Worm (Caenorhabditis elegans) whole organism, L3 larva: ENCODE measurements around the gene str-188.
A peak's percentile ranks its signal among the peaks of the same experiment; 100 is the strongest.

Source experiments
- ama-1 ChIP-seq: fragments of 150-350 bp; optimal IDR thresholded peaks from 2 replicates; lab custom pipeline; 2018
- mdl-1 ChIP-seq: fragments of 150-350 bp; optimal IDR thresholded peaks from 2 replicates; lab custom pipeline; 2014; ENCODE audit warnings: missing biosample characterization, missing genetic modification characterization
- nhr-12 ChIP-seq: fragments of 150-350 bp; optimal IDR thresholded peaks from 2 replicates; lab custom pipeline; 2014; ENCODE audit warnings: missing biosample characterization, missing genetic modification characterization
- pqm-1 ChIP-seq: fragments of 150-350 bp; optimal IDR thresholded peaks from 2 replicates; lab custom pipeline; 2017; ENCODE audit warnings: missing biosample characterization, missing genetic modification characterization, inconsistent platforms
- unc-62 ChIP-seq: fragments of 150-350 bp; sonication (generic microtip); optimal IDR thresholded peaks from 4 replicates; lab custom pipeline; 2014; ENCODE audit warnings: missing biosample characterization, missing genetic modification reagents, missing genetic modification characterization
- ztf-11 ChIP-seq: fragments of 150-350 bp; optimal IDR thresholded peaks from 2 replicates; lab custom pipeline; 2014; ENCODE audit warnings: missing biosample characterization, missing genetic modification characterization
- ztf-4 ChIP-seq: fragments of 150-350 bp; optimal IDR thresholded peaks from 2 replicates; lab custom pipeline; 2014; ENCODE audit warnings: missing biosample characterization, missing genetic modification characterization

- TF ChIP-seq ztf-4 (tag; lab: Kevin White, UChicago) (no peak), nhr-12 (tag; lab: Kevin White, UChicago) (no peak), unc-62 (GFP tag; lab: Kevin White, UChicago) (no peak), ztf-11 (tag; lab: Kevin White, UChicago) (no peak), ama-1 (lab: Kevin White, UChicago) (peak; percentile 46), pqm-1 (no peak), mdl-1 (no peak)
Measured at ce11 chrV:9733920-9734454, 17.5 kb downstream of the str-188 start, which contains the start of gene cal-7.
